Worm (Caenorhabditis elegans): Measurements from ENCODE around the gene pkg-2.

DNA sequence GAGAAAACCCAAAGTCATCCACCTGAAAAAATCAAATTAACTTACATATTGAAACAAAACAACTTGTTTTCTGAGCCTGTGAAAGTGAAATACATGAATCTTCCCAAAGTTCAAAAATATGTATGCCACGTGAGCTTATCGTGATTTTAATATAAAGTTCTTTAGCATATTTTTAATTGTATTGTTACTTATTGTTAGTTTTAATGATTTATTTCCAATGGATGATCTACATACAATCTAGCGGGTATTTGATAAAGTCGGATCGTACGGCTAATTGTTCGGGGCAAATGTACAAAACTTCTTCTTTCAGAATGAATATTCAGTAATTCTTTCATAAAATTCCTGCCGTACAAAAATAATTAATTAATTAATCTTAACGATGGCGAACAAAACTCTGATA, 49.6 kb downstream of the pkg-2 start, which contains the start of gene Y59H11AM.4:
- TF ChIP-seq lsy-12 (tag; optimal IDR thresholded peaks at IDR 0.05) (no peak), nhr-77 (tag; optimal IDR thresholded peaks at IDR 0.05) (no peak), ceh-82 (tag; optimal IDR thresholded peaks at IDR 0.05) (no peak), ztf-11 (tag; optimal IDR thresholded peaks at IDR 0.05) (no peak), unc-62 (GFP tag; optimal IDR thresholded peaks at IDR 0.05) (no peak), fkh-10 (GFP tag; optimal IDR thresholded peaks at IDR 0.05) (no peak), nhr-23 (tag; optimal IDR thresholded peaks at IDR 0.05) (no peak), fkh-2 (tag; optimal IDR thresholded peaks at IDR 0.05) (no peak), nhr-76 (tag; optimal IDR thresholded peaks at IDR 0.05) (no peak), elt-3 (tag; optimal IDR thresholded peaks at IDR 0.05) (no peak), lin-39 (tag; optimal IDR thresholded peaks at IDR 0.05) (no peak), snpc-4 (tag; optimal IDR thresholded peaks at IDR 0.05) (no peak), skn-1 (tag; optimal IDR thresholded peaks at IDR 0.05) (no peak)
